Fruit fly (Drosophila melanogaster) whole organism, embryonic: ENCODE results near the gene ds.

Experiments used
- CG13287 ChIP-seq: fragments of 200-800 bp; sonication (Bioruptor generic); IDR thresholded peaks from 2 replicates; pipeline ENCODE4 v1.3.6; 2022; ENCODE audit warnings: missing biosample characterization, missing genetic modification characterization; ENCODE audit not compliant: partially characterized antibody
- CG15514 ChIP-seq: fragments of 200-800 bp; sonication (Bioruptor generic); optimal IDR thresholded peaks from 3 replicates; lab custom pipeline; 2017; ENCODE audit warnings: missing biosample characterization, missing genetic modification characterization, mild to moderate bottlenecking, moderate library complexity, missing genetic modification reagents
- CG15601 ChIP-seq: fragments of 200-800 bp; sonication (Bioruptor generic); optimal IDR thresholded peaks from 3 replicates; lab custom pipeline; 2019; ENCODE audit warnings: missing biosample characterization, mild to moderate bottlenecking, missing genetic modification characterization, moderate library complexity
- CG18599 ChIP-seq: fragments of 200-800 bp; sonication (Bioruptor generic); optimal IDR thresholded peaks from 3 replicates; lab custom pipeline; 2017; ENCODE audit warnings: missing biosample characterization, missing genetic modification characterization, mild to moderate bottlenecking, moderate library complexity, missing genetic modification reagents
- CG6854 ChIP-seq: fragments of 200-800 bp; sonication (Bioruptor generic); optimal IDR thresholded peaks from 3 replicates; lab custom pipeline; 2017; ENCODE audit warnings: missing biosample characterization, mild to moderate bottlenecking, missing genetic modification characterization
- CrebB ChIP-seq: fragments of 200-800 bp; sonication (Bioruptor generic); optimal IDR thresholded peaks from 3 replicates; lab custom pipeline; 2018; ENCODE audit warnings: missing biosample characterization, mild to moderate bottlenecking, missing genetic modification characterization
- Dbx ChIP-seq: fragments of 200-800 bp; sonication (Bioruptor generic); IDR thresholded peaks from 3 replicates; pipeline ENCODE4 v1.3.6; 2022; ENCODE audit warnings: missing biosample characterization, missing genetic modification characterization
- Deaf1 ChIP-seq: fragments of 200-800 bp; optimal IDR thresholded peaks from 3 replicates; lab custom pipeline; 2019; ENCODE audit warnings: missing biosample characterization, mild to moderate bottlenecking, missing genetic modification characterization, moderate library complexity
- HLH4C ChIP-seq: fragments of 200-800 bp; sonication (Bioruptor generic); IDR thresholded peaks from 3 replicates; pipeline ENCODE4 v1.3.6; 2022; ENCODE audit warnings: missing biosample characterization, missing genetic modification characterization; ENCODE audit not compliant: partially characterized antibody
- Hmr ChIP-seq: fragments of 200-800 bp; sonication (Bioruptor generic); optimal IDR thresholded peaks from 3 replicates; lab custom pipeline; 2017; ENCODE audit warnings: mild to moderate bottlenecking, missing biosample characterization, missing genetic modification reagents, missing genetic modification characterization
- Hsf ChIP-seq: fragments of 200-800 bp; sonication (Bioruptor generic); optimal IDR thresholded peaks from 3 replicates; lab custom pipeline; 2016; ENCODE audit warnings: missing biosample characterization, missing genetic modification characterization
- Jarid2 ChIP-seq: fragments of 200-800 bp; sonication (Bioruptor generic); optimal IDR thresholded peaks from 3 replicates; lab custom pipeline; 2017; ENCODE audit warnings: mild to moderate bottlenecking, missing biosample characterization, missing genetic modification reagents, missing genetic modification characterization
- Max ChIP-seq: fragments of 200-800 bp; sonication (Bioruptor generic); optimal IDR thresholded peaks from 2 replicates; lab custom pipeline; 2016; ENCODE audit warnings: missing biosample characterization, mild to moderate bottlenecking, missing genetic modification characterization
- Myb ChIP-seq: fragments of 200-800 bp; sonication (Bioruptor generic); optimal IDR thresholded peaks from 2 replicates; lab custom pipeline; 2016; ENCODE audit warnings: missing biosample characterization, missing genetic modification characterization
- Optix ChIP-seq: fragments of 200-800 bp; sonication (Bioruptor generic); IDR thresholded peaks from 3 replicates; pipeline ENCODE4 v1.3.6; 2022; ENCODE audit warnings: missing biosample characterization, missing genetic modification characterization
- Sox102F ChIP-seq: fragments of 200-800 bp; sonication (Bioruptor generic); optimal IDR thresholded peaks from 2 replicates; lab custom pipeline; 2018; ENCODE audit warnings: missing biosample characterization, mild to moderate bottlenecking, missing genetic modification characterization, moderate library complexity
- Trl ChIP-seq, 3 experiments: fragments of >200 bp in 2 of 3; fragments of 200-800 bp in 1 of 3; sonication (Bioruptor generic) in 1 of 3; optimal IDR thresholded peaks; 2 replicates in 1 of 3; 3 replicates in 2 of 3; lab custom pipeline; 2016 to 2017; ENCODE audit warnings: missing biosample characterization in 1 of 3, missing genetic modification characterization in 1 of 3
- Vsx1 ChIP-seq: fragments of 200-800 bp; sonication (Bioruptor generic); optimal IDR thresholded peaks from 2 replicates; lab custom pipeline; 2017; ENCODE audit warnings: missing biosample characterization, mild to moderate bottlenecking, missing genetic modification characterization, missing genetic modification reagents
- abd-A ChIP-seq: fragments of 200-800 bp; sonication (Bioruptor generic); optimal IDR thresholded peaks from 3 replicates; lab custom pipeline; 2019; ENCODE audit warnings: missing biosample characterization, mild to moderate bottlenecking, missing genetic modification characterization, moderate library complexity
- chinmo ChIP-seq: fragments of 200-800 bp; sonication (Bioruptor generic); IDR thresholded peaks from 4 replicates; pipeline ENCODE4 v1.3.6; 2022; ENCODE audit warnings: missing biosample characterization, missing genetic modification characterization; ENCODE audit not compliant: partially characterized antibody
- chm ChIP-seq: fragments of 200-800 bp; sonication (Bioruptor generic); IDR thresholded peaks from 2 replicates; pipeline ENCODE4 v1.3.6; 2022; ENCODE audit warnings: missing biosample characterization, missing genetic modification characterization
- ci ChIP-seq: fragments of 200-800 bp; sonication (Bioruptor generic); IDR thresholded peaks from 3 replicates; pipeline ENCODE4 v1.3.6; 2022; ENCODE audit warnings: missing biosample characterization, missing genetic modification characterization
- esg ChIP-seq: fragments of 200-800 bp; sonication (Bioruptor generic); conservative IDR thresholded peaks from 2 replicates; pipeline ENCODE4 v1.3.6; 2022; ENCODE audit warnings: missing biosample characterization, missing genetic modification characterization
- ewg ChIP-seq: fragments of 200-800 bp; sonication (Bioruptor generic); optimal IDR thresholded peaks from 3 replicates; lab custom pipeline; 2017; ENCODE audit warnings: mild to moderate bottlenecking, missing biosample characterization, missing genetic modification reagents, missing genetic modification characterization
- hbn ChIP-seq: fragments of 200-800 bp; sonication (Bioruptor generic); IDR thresholded peaks from 2 replicates; pipeline ENCODE4 v1.3.6; 2022; ENCODE audit warnings: missing biosample characterization, missing genetic modification characterization; ENCODE audit not compliant: partially characterized antibody
- kni ChIP-seq: fragments of 200-800 bp; sonication (Bioruptor generic); optimal IDR thresholded peaks from 3 replicates; lab custom pipeline; 2017; ENCODE audit warnings: mild to moderate bottlenecking, missing biosample characterization, missing genetic modification reagents, missing genetic modification characterization
- lab ChIP-seq: fragments of 200-800 bp; sonication (Bioruptor generic); optimal IDR thresholded peaks from 3 replicates; lab custom pipeline; 2017; ENCODE audit warnings: missing biosample characterization, missing genetic modification characterization, mild to moderate bottlenecking, moderate library complexity, missing genetic modification reagents
- lilli ChIP-seq: fragments of 200-800 bp; sonication (Bioruptor generic); optimal IDR thresholded peaks from 3 replicates; lab custom pipeline; 2016; ENCODE audit warnings: missing biosample characterization, missing genetic modification characterization
- lov ChIP-seq, 2 experiments: fragments of 200-800 bp in 1 of 2; fragments of >200 bp in 1 of 2; sonication (Bioruptor generic) in 1 of 2; IDR thresholded peaks in 1 of 2; optimal IDR thresholded peaks in 1 of 2; 2 replicates in 1 of 2; 3 replicates in 1 of 2; pipeline versions ENCODE4 v1.3.6 to Lab custom; 2017 to 2022; ENCODE audit warnings: missing biosample characterization in 1 of 2, missing genetic modification characterization in 1 of 2
- mld ChIP-seq: fragments of 200-800 bp; sonication (Bioruptor generic); IDR thresholded peaks from 3 replicates; pipeline ENCODE4 v1.3.6; 2022; ENCODE audit warnings: missing biosample characterization, missing genetic modification characterization; ENCODE audit not compliant: partially characterized antibody
- pros ChIP-seq: fragments of 200-800 bp; sonication (Bioruptor generic); optimal IDR thresholded peaks from 3 replicates; lab custom pipeline; 2019; ENCODE audit warnings: missing biosample characterization, mild to moderate bottlenecking, missing genetic modification characterization, moderate library complexity
- pzg ChIP-seq: fragments of 200-800 bp; sonication (Bioruptor generic); optimal IDR thresholded peaks from 3 replicates; lab custom pipeline; 2018; ENCODE audit warnings: missing biosample characterization, mild to moderate bottlenecking, missing genetic modification characterization, moderate library complexity
- scrt ChIP-seq: fragments of 200-800 bp; sonication (Bioruptor generic); optimal IDR thresholded peaks from 2 replicates; lab custom pipeline; 2018; ENCODE audit warnings: missing biosample characterization, mild to moderate bottlenecking, missing genetic modification characterization, moderate library complexity
- slbo ChIP-seq: fragments of 200-800 bp; sonication (Bioruptor generic); IDR thresholded peaks from 2 replicates; pipeline ENCODE4 v1.3.6; 2022; ENCODE audit warnings: missing biosample characterization, missing genetic modification characterization
- slp2 ChIP-seq: fragments of 200-800 bp; sonication (Bioruptor generic); optimal IDR thresholded peaks from 2 replicates; lab custom pipeline; 2016; ENCODE audit warnings: missing biosample characterization, missing genetic modification characterization
- tna ChIP-seq: fragments of 200-800 bp; sonication (Bioruptor generic); IDR thresholded peaks from 2 replicates; pipeline ENCODE4 v1.3.6; 2022; ENCODE audit warnings: missing biosample characterization, missing genetic modification characterization; ENCODE audit not compliant: partially characterized antibody
- unc-4 ChIP-seq: fragments of 200-800 bp; sonication (Bioruptor generic); IDR thresholded peaks from 2 replicates; pipeline ENCODE4 v1.3.6; 2022; ENCODE audit warnings: missing biosample characterization, missing genetic modification characterization; ENCODE audit not compliant: partially characterized antibody
- wdn ChIP-seq: fragments of 200-800 bp; sonication (Bioruptor generic); IDR thresholded peaks from 2 replicates; pipeline ENCODE4 v1.3.6; 2022; ENCODE audit warnings: missing biosample characterization, missing genetic modification characterization
- yki ChIP-seq: fragments of >200 bp; optimal IDR thresholded peaks from 3 replicates; lab custom pipeline; 2018

Gene ds

DNA sequence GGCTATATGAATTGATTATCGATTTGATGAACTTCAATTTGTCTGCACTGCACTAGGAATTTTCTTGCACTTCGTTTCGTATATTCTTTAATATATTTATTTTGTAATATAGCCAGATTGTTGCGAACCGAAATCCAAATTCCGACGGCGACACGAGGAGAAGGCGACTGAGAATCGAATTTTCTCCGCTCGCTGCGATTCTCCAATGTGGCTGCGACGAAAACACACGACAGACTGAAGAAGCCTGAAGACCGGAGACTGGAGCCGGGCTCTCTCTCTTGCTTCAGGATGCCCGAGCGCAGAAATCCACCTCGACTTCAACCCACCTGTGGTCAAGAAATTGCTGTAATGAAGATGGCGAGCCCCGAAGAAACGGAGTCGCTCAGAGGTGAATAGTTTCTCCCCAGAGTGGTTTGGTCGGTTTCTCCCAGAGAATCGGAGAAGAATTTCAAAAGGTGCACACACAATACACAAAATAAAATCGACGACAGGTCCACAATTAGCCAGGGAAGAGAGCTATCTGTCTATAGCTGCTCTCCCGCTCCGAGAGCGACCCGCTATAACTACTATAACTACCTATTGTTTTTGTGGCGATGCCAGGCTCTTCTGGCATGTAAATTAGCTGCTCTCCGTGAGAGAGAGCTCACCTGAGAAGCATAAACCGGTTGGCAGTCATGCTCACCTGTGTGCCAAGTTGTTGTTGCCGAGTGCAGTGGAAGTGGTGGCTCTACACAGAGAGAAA is at the start of gene ds:
TSS of gene ds (minus strand) at position 237 of the 742 bp plus-strand sequence.
- TF ChIP-seq yki (lab: Kevin White, UChicago) (peak; percentile 64), Vsx1 (peak; percentile 95), Deaf1 (tag; lab: Kevin White, UChicago) (peak; percentile 39), kni (peak; percentile 78), chinmo (GFP tag; lab: Robert Waterston, UW) (peak; percentile 82; the same call in 1 of the 4 replicates), HLH4C (no peak), Hsf (GFP tag; lab: Kevin White, UChicago) (no peak), unc-4 (GFP tag; lab: Robert Waterston, UW) (peak; percentile 29; the same call in 1 of the 2 replicates), mld (GFP tag; lab: Robert Waterston, UW) (no peak), ci (peak; percentile 23; the same call in 1 of the 3 replicates), pros (GFP tag; lab: Kevin White, UChicago) (peak; percentile 95), Jarid2 (GFP tag; lab: Kevin White, UChicago) (peak; percentile 89), Max (GFP tag; lab: Kevin White, UChicago) (no peak), Dbx (0 out of 3 replicates have a peak, but pooled peaks have one; percentile 8), hbn (GFP tag; lab: Robert Waterston, UW) (peak; percentile 13; the same call in 1 of the 2 replicates), chm (GFP tag; lab: Robert Waterston, UW) (peak; percentile 66; the same call in 1 of the 2 replicates), abd-A (tag; lab: Kevin White, UChicago) (peak; percentile 41), slbo (GFP tag; lab: Robert Waterston, UW) (0 out of 2 replicates have a peak, but pooled peaks have one; percentile 6), CG15514 (GFP tag; lab: Kevin White, UChicago) (peak; percentile 41), Trl (optimal IDR thresholded peaks at IDR 0.05; lab: Kevin White, UChicago) (peak; percentile 86 to 93), Trl (GFP tag; optimal IDR thresholded peaks at IDR 0.05; lab: Kevin White, UChicago) (no peak), CG15601 (tag; lab: Kevin White, UChicago) (no peak), lov (optimal IDR thresholded peaks at IDR 0.05; lab: Kevin White, UChicago) (no peak), lov (GFP tag; IDR thresholded peaks at IDR 0.05; lab: Robert Waterston, UW) (0 out of 3 replicates have a peak, but pooled peaks have one; percentile 19), CG13287 (peak; percentile 22; the same call in 1 of the 2 replicates)

DNA sequence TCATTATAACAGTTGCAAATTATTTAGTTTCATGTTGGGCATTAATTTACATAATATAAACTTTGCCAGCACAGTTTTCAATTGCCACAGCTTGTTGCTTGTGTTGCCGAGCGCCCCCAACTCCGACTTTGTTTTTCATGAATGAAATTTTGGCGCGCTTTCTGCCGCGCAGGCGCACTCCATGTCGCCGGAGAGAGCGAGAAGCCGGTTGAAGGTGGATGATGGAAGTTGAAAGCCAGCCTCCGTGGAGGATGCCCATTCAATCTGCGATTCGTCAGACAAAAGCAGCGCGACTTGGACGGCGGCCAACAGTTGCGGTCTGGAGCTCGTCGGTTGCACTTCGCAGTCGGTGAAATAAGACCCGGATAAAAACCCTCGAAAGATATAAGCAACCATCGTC is 35.5 kb upstream of the ds start:
- TF ChIP-seq lab (GFP tag; lab: Kevin White, UChicago) (peak; percentile 13), pzg (GFP tag; lab: Kevin White, UChicago) (no peak), esg (GFP tag; lab: Robert Waterston, UW) (no peak), CG6854 (GFP tag; lab: Kevin White, UChicago) (peak; percentile 1), CG18599 (GFP tag; lab: Kevin White, UChicago) (peak; percentile 1), ewg (GFP tag; lab: Kevin White, UChicago) (peak; percentile 58), wdn (no peak), tna (no peak), CG15601 (tag; lab: Kevin White, UChicago) (peak; percentile 97), Deaf1 (tag; lab: Kevin White, UChicago) (peak; percentile 30), scrt (GFP tag; lab: Kevin White, UChicago) (peak; percentile 75), Hmr (GFP tag; lab: Kevin White, UChicago) (peak; percentile 16)
- TF ChIP-seq, all 482 proteins: peak for 8

DNA sequence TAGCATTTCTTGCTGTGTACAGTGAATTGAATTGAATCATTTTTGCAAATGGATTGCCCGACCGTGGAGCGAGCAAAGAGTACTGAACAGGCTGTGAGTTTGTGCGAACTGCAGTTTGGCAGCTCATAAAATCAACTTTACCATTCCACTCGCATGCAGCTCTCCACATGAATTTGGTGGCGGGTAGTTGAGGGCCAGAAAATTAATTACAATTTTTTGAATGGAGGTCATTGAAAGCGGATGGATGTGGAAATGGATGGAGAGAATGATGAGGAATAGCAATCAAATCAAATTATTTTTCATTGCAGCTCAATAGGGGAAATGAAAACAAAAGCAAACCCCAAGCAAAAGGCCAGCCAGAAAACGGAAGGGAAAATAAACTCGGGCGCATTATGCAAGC is 34.9 kb upstream of the ds start, which contains the start of gene GABA-B-R3:
TSS of gene GABA-B-R3 (plus strand) at position 301 of the 400 bp plus-strand sequence.
- no peak for TF ChIP-seq CrebB (tag; lab: Kevin White, UChicago)
- no peak for TF ChIP-seq Myb
- TF ChIP-seq Sox102F (GFP tag; lab: Kevin White, UChicago), result no peak
- no peak for TF ChIP-seq slp2 (GFP tag; lab: Kevin White, UChicago)
- TF ChIP-seq Optix (GFP tag; lab: Robert Waterston, UW), result no peak
- no peak for TF ChIP-seq lilli (GFP tag; lab: Kevin White, UChicago)
- TF ChIP-seq, all 482 proteins: peak for 0
